Worm (Caenorhabditis elegans): Measurements from ENCODE around the gene clec-222.
A peak's percentile ranks its signal among the peaks of the same experiment; 100 is the strongest.

The clec-222 gene

DNA sequence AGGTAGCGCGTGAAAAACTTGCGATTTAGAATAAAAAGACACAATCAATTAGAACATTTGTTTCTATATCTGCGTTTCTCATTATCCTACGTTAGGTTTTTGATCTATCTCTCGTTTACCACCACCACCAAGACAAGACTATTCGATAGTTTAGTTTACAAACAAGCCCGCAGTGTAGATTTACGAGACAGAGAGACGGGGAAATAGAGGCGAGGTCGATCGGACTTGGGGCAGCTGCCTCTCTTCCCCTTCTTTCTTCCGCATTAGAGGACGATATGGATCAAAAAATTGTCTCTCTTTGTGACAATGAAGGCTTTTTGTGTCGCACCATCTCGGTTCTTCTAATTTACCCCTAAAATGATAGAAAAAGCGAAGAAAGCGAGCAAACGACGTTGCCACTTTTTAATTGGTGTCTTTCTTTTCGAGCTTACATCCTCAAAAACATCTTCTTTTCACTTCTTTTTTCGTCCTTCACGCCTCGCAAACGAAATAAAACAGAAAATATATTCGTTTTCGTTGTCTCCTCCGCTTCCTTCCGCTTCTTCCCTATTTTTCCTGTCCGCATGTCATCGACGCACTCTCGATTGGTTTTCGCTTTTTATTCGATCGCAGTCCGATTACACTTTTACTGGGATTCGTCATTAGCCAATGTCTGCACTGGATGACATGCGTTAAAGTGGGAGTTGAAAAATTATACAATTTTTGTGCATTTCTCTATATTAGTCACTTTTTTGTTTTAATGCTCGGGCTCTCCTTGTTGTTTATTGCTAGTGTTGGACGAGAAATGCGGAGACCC, 10.5 kb downstream of the clec-222 start:
- TF ChIP-seq F16B12.6 (tag; optimal IDR thresholded peaks at IDR 0.05) (no peak), nhr-71 (tag; optimal IDR thresholded peaks at IDR 0.05) (no peak), grh-1 (GFP tag; IDR thresholded peaks at IDR 0.05) (no peak), blmp-1 (tag; optimal IDR thresholded peaks at IDR 0.05) (peak; percentile 97), rnt-1 (tag; optimal IDR thresholded peaks at IDR 0.05) (peak; percentile 16), C04F5.9 (tag; optimal IDR thresholded peaks at IDR 0.05) (no peak), lin-39 (tag; optimal IDR thresholded peaks at IDR 0.05) (no peak), ztf-11 (tag; optimal IDR thresholded peaks at IDR 0.05) (no peak), tlp-1 (tag; optimal IDR thresholded peaks at IDR 0.05) (no peak), nhr-20 (tag; optimal IDR thresholded peaks at IDR 0.05) (peak; percentile 62), egl-27 (tag; optimal IDR thresholded peaks at IDR 0.05) (no peak), ceh-90 (tag; optimal IDR thresholded peaks at IDR 0.05) (no peak), jun-1 (tag; optimal IDR thresholded peaks at IDR 0.05) (no peak), unc-62 (GFP tag; optimal IDR thresholded peaks at IDR 0.05) (no peak), aha-1 (tag; optimal IDR thresholded peaks at IDR 0.05) (no peak), dsc-1 (tag; optimal IDR thresholded peaks at IDR 0.05) (no peak), hlh-4 (tag; optimal IDR thresholded peaks at IDR 0.05) (no peak), C34B4.2 (tag; optimal IDR thresholded peaks at IDR 0.05) (no peak), lir-3 (tag; optimal IDR thresholded peaks at IDR 0.05; ENCODE audit: poor library complexity) (no peak), C16A3.4 (tag; optimal IDR thresholded peaks at IDR 0.05) (no peak), ets-5 (GFP tag; IDR thresholded peaks at IDR 0.05) (no peak), dpl-1 (GFP tag; optimal IDR thresholded peaks at IDR 0.05) (peak in 1 of 3 experiments; percentile 9), lin-35 (GFP tag; optimal IDR thresholded peaks at IDR 0.05) (no peak), unc-98 (GFP tag; IDR thresholded peaks at IDR 0.05) (no peak), sox-4 (tag; optimal IDR thresholded peaks at IDR 0.05) (no peak), ceh-8 (GFP tag; optimal IDR thresholded peaks at IDR 0.05) (no peak), nhr-11 (tag; optimal IDR thresholded peaks at IDR 0.05) (no peak), efl-3 (GFP tag; optimal IDR thresholded peaks at IDR 0.05) (no peak), lin-14 (GFP tag; optimal IDR thresholded peaks at IDR 0.05) (peak; percentile 78), nhr-28 (tag; optimal IDR thresholded peaks at IDR 0.05) (no peak), tbx-2 (tag; optimal IDR thresholded peaks at IDR 0.05) (no peak), nhr-47 (tag; optimal IDR thresholded peaks at IDR 0.05) (no peak), Y116A8C.19 (tag; optimal IDR thresholded peaks at IDR 0.05; ENCODE audit: borderline replicate concordance) (no peak), alr-1 (tag; optimal IDR thresholded peaks at IDR 0.05; ENCODE audit: borderline replicate concordance) (no peak), unc-30 (tag; optimal IDR thresholded peaks at IDR 0.05) (no peak), pag-3 (tag; optimal IDR thresholded peaks at IDR 0.05; ENCODE audit: borderline replicate concordance, insufficient read depth) (no peak), pax-3 (tag; optimal IDR thresholded peaks at IDR 0.05) (no peak), vab-15 (tag; optimal IDR thresholded peaks at IDR 0.05) (no peak), unc-130 (tag; optimal IDR thresholded peaks at IDR 0.05) (peak; percentile 5), fkh-8 (tag; optimal IDR thresholded peaks at IDR 0.05) (no peak), nhr-84 (tag; optimal IDR thresholded peaks at IDR 0.05) (no peak), elt-3 (tag; optimal IDR thresholded peaks at IDR 0.05) (peak in 1 of 6 experiments; percentile 27), skn-1 (tag; optimal IDR thresholded peaks at IDR 0.05) (no peak), nhr-90 (tag; optimal IDR thresholded peaks at IDR 0.05; ENCODE audit: poor library complexity) (no peak), elt-2 (tag; optimal IDR thresholded peaks at IDR 0.05) (no peak), mep-1 (tag; optimal IDR thresholded peaks at IDR 0.05) (peak; percentile 66), hpl-2 (GFP tag; optimal IDR thresholded peaks at IDR 0.05) (no peak), lin-13 (GFP tag; optimal IDR thresholded peaks at IDR 0.05) (no peak), xbp-1 (tag; optimal IDR thresholded peaks at IDR 0.05) (no peak), swsn-7 (tag; optimal IDR thresholded peaks at IDR 0.05) (no peak), ztf-4 (tag; optimal IDR thresholded peaks at IDR 0.05) (no peak)

Data from whole organism, L1 larva.